Fruit fly (Drosophila melanogaster) whole organism, embryonic: ENCODE results near the gene Atg5.

ENCODE experiments used
- Aef1 ChIP-seq: fragments of 200-800 bp; sonication (Bioruptor generic); IDR thresholded peaks from 3 replicates; pipeline ENCODE4 v1.3.6; 2022; ENCODE audit warnings: missing biosample characterization, missing genetic modification characterization
- Atf3 ChIP-seq: fragments of 200-800 bp; sonication (Bioruptor generic); optimal IDR thresholded peaks from 3 replicates; lab custom pipeline; 2016; ENCODE audit warnings: missing biosample characterization, missing genetic modification characterization
- CG11695 ChIP-seq: fragments of 200-800 bp; sonication (Bioruptor generic); IDR thresholded peaks from 3 replicates; pipeline ENCODE4 v1.3.6; 2022; ENCODE audit warnings: missing biosample characterization, missing genetic modification characterization
- CG11696 ChIP-seq: fragments of 200-800 bp; sonication (Bioruptor generic); IDR thresholded peaks from 2 replicates; pipeline ENCODE4 v1.3.6; 2022; ENCODE audit warnings: missing biosample characterization, missing genetic modification characterization
- CG12236 ChIP-seq: fragments of 200-800 bp; sonication (Bioruptor generic); optimal IDR thresholded peaks from 2 replicates; lab custom pipeline; 2016; ENCODE audit warnings: missing biosample characterization, missing genetic modification characterization
- CG12744 ChIP-seq: fragments of 200-800 bp; sonication (Bioruptor generic); optimal IDR thresholded peaks from 2 replicates; lab custom pipeline; 2016; ENCODE audit warnings: missing biosample characterization, missing genetic modification characterization
- CG14667 ChIP-seq: fragments of 200-800 bp; sonication (Bioruptor generic); IDR thresholded peaks from 2 replicates; pipeline ENCODE4 v1.3.6; 2022; ENCODE audit warnings: missing biosample characterization, missing genetic modification characterization
- CG15479 ChIP-seq: fragments of 200-800 bp; sonication (Bioruptor generic); optimal IDR thresholded peaks from 3 replicates; lab custom pipeline; 2019; ENCODE audit warnings: missing biosample characterization, mild to moderate bottlenecking, missing genetic modification characterization, moderate library complexity
- CG15696 ChIP-seq: fragments of 200-800 bp; sonication (Bioruptor generic); optimal IDR thresholded peaks from 2 replicates; lab custom pipeline; 2019; ENCODE audit warnings: missing biosample characterization, mild to moderate bottlenecking, missing genetic modification characterization, moderate library complexity
- CG17912 ChIP-seq: fragments of 200-800 bp; sonication (Bioruptor generic); optimal IDR thresholded peaks from 2 replicates; lab custom pipeline; 2018; ENCODE audit warnings: missing biosample characterization, mild to moderate bottlenecking, missing genetic modification characterization
- CG18262 ChIP-seq: fragments of 200-800 bp; optimal IDR thresholded peaks from 3 replicates; lab custom pipeline; 2019; ENCODE audit warnings: missing biosample characterization, mild to moderate bottlenecking, missing genetic modification characterization, moderate library complexity
- CG2116 ChIP-seq: fragments of 200-800 bp; sonication (Bioruptor generic); optimal IDR thresholded peaks from 3 replicates; lab custom pipeline; 2018; ENCODE audit warnings: missing biosample characterization, mild to moderate bottlenecking, missing genetic modification characterization
- CG3847 ChIP-seq: fragments of 200-800 bp; sonication (Bioruptor generic); IDR thresholded peaks from 2 replicates; pipeline ENCODE4 v1.3.6; 2022; ENCODE audit warnings: missing biosample characterization, missing genetic modification characterization
- CG6689 ChIP-seq: fragments of 200-800 bp; sonication (Bioruptor generic); IDR thresholded peaks from 2 replicates; pipeline ENCODE4 v1.3.6; 2022; ENCODE audit warnings: missing biosample characterization, missing genetic modification characterization
- CG7357 ChIP-seq: fragments of 200-800 bp; sonication (Bioruptor generic); IDR thresholded peaks from 3 replicates; pipeline ENCODE4 v1.3.6; 2022; ENCODE audit warnings: missing biosample characterization, missing genetic modification characterization
- CG9727 ChIP-seq: fragments of 200-800 bp; sonication (Bioruptor generic); optimal IDR thresholded peaks from 3 replicates; lab custom pipeline; 2017; ENCODE audit warnings: missing biosample characterization, mild to moderate bottlenecking, missing genetic modification characterization
- CkIIα-i1 ChIP-seq: fragments of 200-800 bp; sonication (Bioruptor generic); IDR thresholded peaks from 2 replicates; pipeline ENCODE4 v1.3.6; 2022; ENCODE audit warnings: missing biosample characterization, missing genetic modification characterization
- D19B ChIP-seq: fragments of 200-800 bp; sonication (Bioruptor generic); optimal IDR thresholded peaks from 2 replicates; lab custom pipeline; 2017; ENCODE audit warnings: missing biosample characterization, mild to moderate bottlenecking, missing genetic modification characterization
- Dip2 ChIP-seq: fragments of 200-800 bp; sonication (Bioruptor generic); IDR thresholded peaks from 2 replicates; pipeline ENCODE4 v1.3.6; 2022; ENCODE audit warnings: missing biosample characterization, missing genetic modification characterization
- E2f1 ChIP-seq: fragments of 200-800 bp; sonication (Bioruptor generic); IDR thresholded peaks from 2 replicates; pipeline ENCODE4 v1.3.6; 2022; ENCODE audit warnings: missing biosample characterization, missing genetic modification characterization
- Ets97D ChIP-seq: fragments of 200-800 bp; sonication (Bioruptor generic); optimal IDR thresholded peaks from 3 replicates; lab custom pipeline; 2016; ENCODE audit warnings: missing biosample characterization, missing genetic modification characterization
- HLH54F ChIP-seq: fragments of 200-800 bp; sonication (Bioruptor generic); optimal IDR thresholded peaks from 3 replicates; lab custom pipeline; 2016; ENCODE audit warnings: missing biosample characterization, missing genetic modification characterization
- MBD-R2 ChIP-seq: fragments of 200-800 bp; sonication (Bioruptor generic); IDR thresholded peaks from 2 replicates; pipeline ENCODE4 v1.3.6; 2022; ENCODE audit warnings: missing biosample characterization, missing genetic modification characterization
- NFAT ChIP-seq: fragments of 200-800 bp; sonication (Bioruptor generic); IDR thresholded peaks from 2 replicates; pipeline ENCODE4 v1.3.6; 2022; ENCODE audit warnings: missing biosample characterization, missing genetic modification characterization
- Rfx ChIP-seq: fragments of 200-800 bp; sonication (Bioruptor generic); IDR thresholded peaks from 2 replicates; pipeline ENCODE4 v1.3.6; 2022; ENCODE audit warnings: missing biosample characterization, missing genetic modification characterization
- Side ChIP-seq: fragments of 200-800 bp; sonication (Bioruptor generic); optimal IDR thresholded peaks from 2 replicates; lab custom pipeline; 2016; ENCODE audit warnings: missing biosample characterization, missing genetic modification characterization
- Sry-β ChIP-seq: fragments of 200-800 bp; sonication (Bioruptor generic); optimal IDR thresholded peaks from 2 replicates; lab custom pipeline; 2018; ENCODE audit warnings: missing biosample characterization, mild to moderate bottlenecking, missing genetic modification characterization, moderate library complexity
- TFAM ChIP-seq: fragments of 200-800 bp; sonication (Bioruptor generic); optimal IDR thresholded peaks from 2 replicates; lab custom pipeline; 2017; ENCODE audit warnings: missing biosample characterization, missing genetic modification characterization, inconsistent platforms
- Taf1 ChIP-seq: fragments of 200-800 bp; sonication (Bioruptor generic); IDR thresholded peaks from 2 replicates; pipeline ENCODE4 v1.3.6; 2022; ENCODE audit warnings: missing biosample characterization, missing genetic modification characterization
- ab ChIP-seq: fragments of 200-800 bp; sonication (Bioruptor generic); optimal IDR thresholded peaks from 2 replicates; lab custom pipeline; 2016; ENCODE audit warnings: missing biosample characterization, missing genetic modification characterization
- ap ChIP-seq: fragments of 200-800 bp; sonication (Bioruptor generic); IDR thresholded peaks from 2 replicates; pipeline ENCODE4 v1.3.6; 2022; ENCODE audit warnings: missing biosample characterization, missing genetic modification characterization
- ato ChIP-seq: fragments of 200-800 bp; sonication (Bioruptor generic); IDR thresholded peaks from 2 replicates; pipeline ENCODE4 v1.3.6; 2022; ENCODE audit warnings: missing biosample characterization, missing genetic modification characterization; ENCODE audit not compliant: partially characterized antibody
- cato ChIP-seq: fragments of 200-800 bp; sonication (Bioruptor generic); optimal IDR thresholded peaks from 2 replicates; lab custom pipeline; 2016; ENCODE audit warnings: missing biosample characterization, missing genetic modification characterization, borderline replicate concordance
- chn ChIP-seq: fragments of 200-800 bp; sonication (Bioruptor generic); optimal IDR thresholded peaks from 2 replicates; lab custom pipeline; 2016; ENCODE audit warnings: missing biosample characterization, missing genetic modification characterization
- danr ChIP-seq: fragments of 200-800 bp; sonication (Bioruptor generic); IDR thresholded peaks from 2 replicates; pipeline ENCODE4 v1.3.6; 2022; ENCODE audit warnings: missing biosample characterization, missing genetic modification characterization
- dpn ChIP-seq, 2 experiments: fragments of 200-800 bp; sonication (Bioruptor generic); optimal IDR thresholded peaks; 3 replicates each; lab custom pipeline; 2016; ENCODE audit warnings: missing biosample characterization in 2 of 2, missing genetic modification characterization in 2 of 2
- en ChIP-seq: fragments of 200-800 bp; sonication (Bioruptor generic); optimal IDR thresholded peaks from 2 replicates; lab custom pipeline; 2016; ENCODE audit warnings: missing biosample characterization, missing genetic modification characterization
- eve ChIP-seq, 2 experiments: fragments of >200 bp; optimal IDR thresholded peaks; 2 replicates each; lab custom pipeline; 2017; ENCODE audit warnings: missing biosample characterization in 2 of 2, missing genetic modification characterization in 2 of 2
- exex ChIP-seq: fragments of 200-800 bp; sonication (Bioruptor generic); optimal IDR thresholded peaks from 4 replicates; lab custom pipeline; 2018; ENCODE audit warnings: missing biosample characterization, mild to moderate bottlenecking, missing genetic modification characterization, moderate library complexity
- grau ChIP-seq: fragments of 200-800 bp; optimal IDR thresholded peaks from 3 replicates; lab custom pipeline; 2019; ENCODE audit warnings: missing biosample characterization, mild to moderate bottlenecking, missing genetic modification characterization, moderate library complexity
- hth ChIP-seq: fragments of >200 bp; optimal IDR thresholded peaks from 2 replicates; lab custom pipeline; 2017; ENCODE audit warnings: inconsistent platforms
- lola ChIP-seq, 3 experiments: fragments of >200 bp in 2 of 3; fragments of 200-800 bp in 1 of 3; sonication (Bioruptor generic) in 1 of 3; optimal IDR thresholded peaks; 2 replicates each; lab custom pipeline; 2017 to 2019; ENCODE audit warnings: missing biosample characterization in 3 of 3, missing genetic modification characterization in 3 of 3, mild to moderate bottlenecking in 1 of 3, moderate library complexity in 1 of 3
- psq ChIP-seq: fragments of 200-800 bp; sonication (Bioruptor generic); optimal IDR thresholded peaks from 2 replicates; lab custom pipeline; 2017; ENCODE audit warnings: missing biosample characterization, missing genetic modification characterization
- repo ChIP-seq: fragments of 200-800 bp; sonication (Bioruptor generic); optimal IDR thresholded peaks from 2 replicates; lab custom pipeline; 2016; ENCODE audit warnings: missing biosample characterization, missing genetic modification characterization
- ro ChIP-seq: fragments of 200-800 bp; sonication (Bioruptor generic); IDR thresholded peaks from 2 replicates; pipeline ENCODE4 v1.3.6; 2022; ENCODE audit warnings: missing biosample characterization, missing genetic modification characterization
- run ChIP-seq: fragments of 200-800 bp; sonication (Bioruptor generic); optimal IDR thresholded peaks from 3 replicates; lab custom pipeline; 2018; ENCODE audit warnings: missing biosample characterization, mild to moderate bottlenecking, missing genetic modification characterization
- schlank ChIP-seq: fragments of 200-800 bp; sonication (Bioruptor generic); optimal IDR thresholded peaks from 2 replicates; lab custom pipeline; 2018; ENCODE audit warnings: missing biosample characterization, mild to moderate bottlenecking, missing genetic modification characterization
- sug ChIP-seq: fragments of 200-800 bp; optimal IDR thresholded peaks from 2 replicates; lab custom pipeline; 2019; ENCODE audit warnings: missing biosample characterization, mild to moderate bottlenecking, missing genetic modification characterization, moderate library complexity
- usp ChIP-seq: fragments of >200 bp; optimal IDR thresholded peaks from 2 replicates; lab custom pipeline; 2017; ENCODE audit warnings: missing biosample characterization, missing genetic modification characterization
- zen2 ChIP-seq: fragments of 200-800 bp; sonication (Bioruptor generic); IDR thresholded peaks from 3 replicates; pipeline ENCODE4 v1.3.6; 2022; ENCODE audit warnings: missing biosample characterization, missing genetic modification characterization; ENCODE audit not compliant: partially characterized antibody

Atg5 gene

dm6 chrX:7301351-7302328, 21.9 kb downstream of the Atg5 start (continued):
- TF ChIP-seq CG11695 (GFP tag; lab: Robert Waterston, UW): no peak
- peak; percentile 8 for TF ChIP-seq run
- no peak for TF ChIP-seq danr (GFP tag; lab: Robert Waterston, UW)
- peak; percentile 8 for TF ChIP-seq HLH54F
- no peak for TF ChIP-seq CG3847 (GFP tag; lab: Robert Waterston, UW)
- peak; percentile 5 for TF ChIP-seq D19B
- TF ChIP-seq Aef1: no peak; the same call in 2 of the 3 replicates
- TF ChIP-seq MBD-R2 (GFP tag; lab: Robert Waterston, UW): no peak
- TF ChIP-seq CG11696 (GFP tag; lab: Robert Waterston, UW): peak; percentile 87
- TF ChIP-seq CG6689 (GFP tag; lab: Robert Waterston, UW): 0 out of 2 replicates have a peak, but pooled peaks have one; percentile 20
- TF ChIP-seq lola (GFP tag; optimal IDR thresholded peaks at IDR 0.05; lab: Kevin White, UChicago): peak in 1 of 3 experiments; percentile 86
- TF ChIP-seq repo (GFP tag; lab: Kevin White, UChicago): no peak
- no peak for TF ChIP-seq sug (tag; lab: Kevin White, UChicago)
- TF ChIP-seq schlank (tag; lab: Kevin White, UChicago): no peak
- no peak for TF ChIP-seq ap (GFP tag; lab: Robert Waterston, UW)
- no peak for TF ChIP-seq psq (GFP tag; lab: Kevin White, UChicago)
- TF ChIP-seq CG7357 (GFP tag; lab: Robert Waterston, UW): no peak
- no peak for TF ChIP-seq CG17912
- peak; percentile 15; the same call in 1 of the 2 replicates for TF ChIP-seq E2f1 (GFP tag; lab: Robert Waterston, UW)
- TF ChIP-seq CG9727: peak; percentile 74
- peak; percentile 45 for TF ChIP-seq CG12236 (GFP tag; lab: Kevin White, UChicago)
- TF ChIP-seq TFAM (GFP tag; lab: Kevin White, UChicago): no peak
- TF ChIP-seq exex: peak; percentile 26
- no peak for TF ChIP-seq Taf1
- TF ChIP-seq CG14667 (GFP tag; lab: Robert Waterston, UW): peak; percentile 27; the same call in 1 of the 2 replicates
- peak; percentile 41 for TF ChIP-seq CG15696 (tag; lab: Kevin White, UChicago)
- 0 out of 2 replicates have a peak, but pooled peaks have one; percentile 7 for TF ChIP-seq NFAT (GFP tag; lab: Robert Waterston, UW)
- peak; percentile 7 for TF ChIP-seq chn (GFP tag; lab: Kevin White, UChicago)
- peak; percentile 14 for TF ChIP-seq en (GFP tag; lab: Kevin White, UChicago)
- no peak for TF ChIP-seq Ets97D (GFP tag; lab: Kevin White, UChicago)
- TF ChIP-seq CG18262 (tag; lab: Kevin White, UChicago): peak; percentile 90
- TF ChIP-seq usp (GFP tag; lab: Kevin White, UChicago): no peak
- TF ChIP-seq CG2116 (GFP tag; lab: Kevin White, UChicago): peak; percentile 16
- peak; percentile 62 for TF ChIP-seq grau (tag; lab: Kevin White, UChicago)
- TF ChIP-seq Atf3 (GFP tag; lab: Kevin White, UChicago): peak; percentile 3
- TF ChIP-seq ro (GFP tag; lab: Robert Waterston, UW): no peak
- TF ChIP-seq Dip2 (GFP tag; lab: Robert Waterston, UW): no peak
- peak; percentile 5 to 11 for TF ChIP-seq dpn (GFP tag; optimal IDR thresholded peaks at IDR 0.05; lab: Kevin White, UChicago)
- no peak for TF ChIP-seq Side
- no peak for TF ChIP-seq CkIIα-i1 (GFP tag; lab: Robert Waterston, UW)
- no peak for TF ChIP-seq CG12744 (GFP tag; lab: Kevin White, UChicago)
- peak; percentile 34; the same call in 1 of the 2 replicates for TF ChIP-seq Rfx (GFP tag; lab: Robert Waterston, UW)
- no peak for TF ChIP-seq zen2 (GFP tag; lab: Robert Waterston, UW)
- TF ChIP-seq Sry-β (GFP tag; lab: Kevin White, UChicago): no peak
- TF ChIP-seq hth (lab: Kevin White, UChicago): no peak
- TF ChIP-seq CG15479: no peak
- no peak for TF ChIP-seq ab
- no peak for TF ChIP-seq ato (GFP tag; lab: Robert Waterston, UW)
- TF ChIP-seq eve (GFP tag; optimal IDR thresholded peaks at IDR 0.05; lab: Kevin White, UChicago): no peak
- no peak for TF ChIP-seq cato (GFP tag; lab: Kevin White, UChicago)
